Fruit fly (Drosophila melanogaster): ENCODE data around the gene eIF4E7.

Gene eIF4E7

DNA sequence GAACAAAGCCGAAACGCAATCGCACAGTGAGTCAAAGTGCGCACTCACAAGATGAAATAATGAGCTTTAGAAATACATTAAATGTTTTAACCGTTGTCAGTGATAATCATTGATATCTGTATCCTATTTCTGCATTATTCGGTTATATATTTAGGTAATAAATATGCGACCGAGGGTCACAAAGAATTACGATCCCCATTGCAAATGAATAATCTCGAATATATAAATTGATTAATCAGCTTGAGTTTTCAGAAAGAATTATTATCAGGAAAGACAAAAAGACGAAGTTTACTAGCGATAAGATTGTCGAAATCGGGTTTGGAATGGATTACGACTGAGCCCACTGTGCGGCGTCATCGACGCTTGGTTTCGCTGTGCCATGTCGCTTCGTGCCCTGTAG lies 8.8 kb upstream of the eIF4E7 start:
- TF ChIP-seq CG8478 (optimal IDR thresholded peaks at IDR 0.05): no peak
- TF ChIP-seq CTCF (optimal IDR thresholded peaks at IDR 0.05): no peak

DNA sequence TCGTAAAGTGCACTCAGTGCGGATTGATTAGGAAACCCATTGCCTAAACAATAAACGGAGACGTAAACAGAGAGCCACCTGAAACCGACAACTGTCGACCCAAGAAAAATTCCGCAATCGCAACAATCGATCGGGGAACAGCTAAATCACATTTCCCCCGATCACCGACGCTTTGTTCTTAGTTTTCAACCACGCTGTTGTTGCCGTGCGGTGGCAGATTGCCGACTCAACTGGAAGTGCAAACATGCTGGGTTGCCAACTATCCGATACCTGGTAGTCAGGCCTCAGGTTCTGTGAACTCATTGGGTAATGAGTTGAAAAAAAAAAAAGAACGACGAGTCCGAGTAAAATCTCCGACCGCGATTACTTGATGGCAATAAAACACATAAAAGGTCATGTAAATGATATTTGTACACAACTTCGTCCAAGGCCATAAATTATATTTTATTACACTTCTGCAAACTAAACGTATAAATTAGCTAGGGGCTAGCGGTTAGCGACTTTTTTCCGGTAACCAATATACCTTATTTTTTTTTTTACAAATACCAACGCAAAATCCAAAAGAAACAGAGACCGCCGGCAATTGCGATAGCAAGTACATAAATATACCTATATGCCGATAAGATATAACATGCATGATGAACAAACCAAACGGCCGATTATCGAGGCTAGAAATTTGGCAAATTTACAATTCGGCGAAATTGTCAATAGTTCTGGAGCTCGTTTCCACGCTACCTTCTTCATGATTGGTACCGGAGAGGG lies 8.1 kb upstream of the eIF4E7 start, which contains the start of gene CG11378:
TSS of gene CG11378 (plus strand) at position 712 of the 762 bp plus-strand sequence.
- TF ChIP-seq CTCF (optimal IDR thresholded peaks at IDR 0.05) (no peak), CG8478 (optimal IDR thresholded peaks at IDR 0.05) (no peak)

DNA sequence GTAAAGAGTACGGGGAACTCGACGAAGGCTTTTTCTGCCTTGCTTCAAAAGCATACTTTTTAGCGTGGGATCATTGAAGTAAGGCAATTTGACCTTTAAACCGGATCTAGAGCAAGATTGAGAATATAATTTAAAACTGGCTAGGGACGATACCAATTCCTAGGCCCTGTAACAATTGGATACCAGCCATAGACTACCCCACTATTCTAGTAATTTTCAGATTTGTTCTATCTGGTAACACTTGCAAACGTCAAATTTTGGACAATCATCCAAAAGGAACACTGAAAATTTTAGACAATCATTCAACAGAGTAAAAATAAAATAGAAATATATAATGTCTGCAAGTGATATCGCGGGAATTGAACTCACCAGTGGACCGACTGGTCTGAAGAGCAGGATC lies 16.8 kb downstream of the eIF4E7 start, which contains the start of gene CG14628:
TSS of gene CG14628 (plus strand) at position 301 of the 400 bp plus-strand sequence.
- no peak for TF ChIP-seq CG8478 (optimal IDR thresholded peaks at IDR 0.05)
- no peak for TF ChIP-seq CTCF (optimal IDR thresholded peaks at IDR 0.05)

DNA sequence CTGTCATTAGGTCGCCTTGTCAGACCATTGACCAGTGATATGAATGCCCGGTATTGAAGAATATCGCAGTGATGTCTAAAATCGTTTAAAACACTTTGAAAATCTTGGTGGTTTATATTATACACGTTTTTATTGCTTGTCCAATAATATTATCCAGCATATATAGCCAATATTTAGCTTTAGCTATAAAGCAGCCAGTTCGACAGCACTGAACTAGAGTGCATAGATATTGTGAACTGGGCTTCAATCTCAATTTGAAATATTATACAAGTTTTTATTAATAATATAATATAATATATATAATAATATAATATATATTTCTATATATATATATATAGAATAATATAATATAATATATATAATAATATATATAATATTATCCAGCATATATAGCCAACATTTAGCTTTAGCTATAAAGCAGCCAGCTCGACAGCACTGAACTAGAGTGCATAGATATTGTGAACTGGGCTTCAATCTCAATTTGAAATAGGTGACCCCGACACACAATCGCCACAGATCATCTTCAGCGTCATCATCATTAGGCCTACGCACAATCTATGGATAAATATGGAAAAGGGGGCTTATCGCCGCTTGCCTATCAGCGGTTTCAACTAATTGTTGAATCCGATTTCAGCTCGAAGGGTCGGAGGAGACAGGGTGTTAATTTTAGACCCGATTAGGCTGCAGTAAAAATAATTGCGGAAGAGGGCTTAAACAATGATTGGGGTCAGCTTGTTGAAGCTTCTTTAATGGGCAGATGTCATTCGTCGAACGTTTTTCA lies 19.4 kb downstream of the eIF4E7 start:
- TF ChIP-seq CG8478 (optimal IDR thresholded peaks at IDR 0.05) (no peak), CTCF (optimal IDR thresholded peaks at IDR 0.05) (no peak)

DNA sequence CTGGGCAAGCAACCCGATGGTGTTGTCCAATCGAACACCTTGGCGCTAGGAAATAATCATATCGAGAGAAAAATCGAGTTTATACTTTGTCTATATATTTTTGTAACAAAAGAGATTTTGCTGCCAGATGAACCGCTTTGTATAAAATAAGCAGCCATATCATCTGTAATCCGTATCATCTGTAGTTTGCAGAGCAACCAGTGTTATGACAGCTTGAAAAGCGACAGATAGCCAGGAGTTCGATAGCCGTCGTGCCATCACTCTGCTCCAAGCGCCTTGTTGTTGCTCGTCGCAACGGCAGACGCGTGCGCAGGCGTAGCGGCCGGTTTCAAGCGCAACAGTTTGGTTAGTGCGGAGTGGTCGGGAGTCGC lies 27.2 kb downstream of the eIF4E7 start:
- TF ChIP-seq CTCF (optimal IDR thresholded peaks at IDR 0.05) (no peak), CG8478 (optimal IDR thresholded peaks at IDR 0.05) (no peak)

DNA sequence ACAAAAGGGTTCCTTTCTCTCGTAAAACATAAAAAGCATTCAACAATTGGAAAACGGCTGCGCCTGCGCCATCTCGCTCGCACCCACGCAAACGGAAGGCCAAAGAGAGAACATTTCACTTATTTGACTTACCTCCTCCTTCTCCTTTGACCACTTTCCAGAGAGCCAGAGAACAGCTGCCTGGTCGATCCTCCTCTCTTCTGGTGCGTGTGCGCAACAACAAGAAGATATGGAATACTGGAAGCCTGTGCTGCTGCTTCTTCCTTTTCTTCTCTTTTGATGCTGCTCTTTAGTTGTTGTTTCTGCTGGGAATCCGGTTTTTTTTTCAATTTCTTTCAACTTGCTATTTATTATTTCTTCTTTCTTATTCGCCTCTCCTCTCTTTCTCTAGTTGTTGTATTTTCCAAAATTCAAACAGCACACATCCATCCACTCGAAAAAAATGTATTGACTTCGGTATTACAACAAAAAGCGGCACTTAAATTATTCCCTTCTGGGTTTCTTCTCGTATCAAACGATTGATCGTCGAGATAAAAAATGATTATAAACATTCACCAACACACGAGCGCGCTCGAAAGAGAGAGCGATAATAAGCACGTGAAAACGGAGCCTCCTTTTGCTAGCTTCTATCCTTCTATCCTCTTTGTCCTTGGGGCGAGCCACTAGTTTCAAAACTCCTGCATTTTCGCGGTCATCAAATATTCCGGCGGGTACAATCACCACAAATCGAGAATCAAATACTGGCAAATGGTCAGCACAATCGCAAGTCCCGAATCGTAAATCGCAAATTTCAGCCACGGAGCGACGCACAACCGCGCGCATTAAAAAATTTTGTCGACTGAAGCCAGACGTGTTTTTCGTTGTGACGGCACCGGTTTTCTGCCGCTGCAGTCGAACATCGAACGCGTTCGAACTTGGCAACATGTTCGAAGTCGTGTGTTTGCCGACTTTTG lies 27.9 kb downstream of the eIF4E7 start, which contains the start of gene CG3655:
TSS of gene CG3655 (minus strand) at position 844 of the 953 bp plus-strand sequence.
- TF ChIP-seq CTCF (optimal IDR thresholded peaks at IDR 0.05) (no peak), CG8478 (optimal IDR thresholded peaks at IDR 0.05) (no peak)

DNA sequence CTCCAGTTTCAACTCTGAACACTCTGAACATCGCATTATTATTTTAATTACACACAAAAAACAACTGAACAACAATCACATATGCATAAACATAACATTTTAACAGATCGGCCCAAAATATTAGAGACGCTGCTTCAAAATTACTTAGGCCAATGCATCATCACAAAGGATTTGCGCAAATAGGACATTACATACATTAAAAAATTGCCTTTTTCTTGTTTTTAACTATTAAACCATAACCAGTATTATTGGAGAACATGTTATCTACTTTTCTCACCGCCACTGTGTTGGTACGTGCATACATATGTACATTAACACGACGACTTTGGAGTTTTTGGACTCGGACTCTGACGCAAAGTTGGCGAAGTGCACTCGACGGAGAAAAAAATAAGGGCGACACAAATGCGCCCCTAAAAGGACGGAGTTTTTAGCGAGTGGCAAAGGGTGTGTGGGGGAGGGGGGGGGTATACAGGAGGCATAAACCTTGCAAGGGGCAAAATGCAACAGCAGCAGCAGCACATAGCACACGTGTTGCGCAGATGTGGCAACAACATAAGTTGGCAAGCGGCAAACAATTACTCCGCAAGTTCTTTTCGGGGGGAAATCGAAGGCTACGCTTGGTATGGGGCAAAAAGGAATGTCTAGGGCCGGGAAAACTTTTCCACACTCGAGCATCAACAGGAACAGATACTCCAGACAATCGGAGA lies 32.5 kb downstream of the eIF4E7 start:
- no peak for TF ChIP-seq CTCF (optimal IDR thresholded peaks at IDR 0.05)
- no peak for TF ChIP-seq CG8478 (optimal IDR thresholded peaks at IDR 0.05)

DNA sequence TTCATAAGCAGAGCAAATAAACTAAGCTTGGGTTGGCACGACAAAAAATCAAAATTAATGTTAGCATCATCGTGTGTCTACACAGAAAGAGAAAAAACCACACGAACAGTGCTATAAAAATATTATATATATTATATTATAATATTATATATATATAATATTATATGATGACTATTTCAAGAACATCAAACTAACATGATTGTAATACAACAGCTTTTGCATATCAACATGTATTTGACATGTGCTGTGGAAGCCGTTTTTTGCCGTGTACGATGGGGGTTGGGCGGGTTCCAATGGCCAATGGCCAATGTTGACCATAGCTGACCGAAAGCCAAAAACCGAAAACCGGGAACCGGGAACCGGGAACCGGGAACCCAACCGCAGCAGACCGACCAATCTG lies 38.8 kb downstream of the eIF4E7 start:
- TF ChIP-seq CG8478 (optimal IDR thresholded peaks at IDR 0.05) (no peak), CTCF (optimal IDR thresholded peaks at IDR 0.05) (no peak)

DNA sequence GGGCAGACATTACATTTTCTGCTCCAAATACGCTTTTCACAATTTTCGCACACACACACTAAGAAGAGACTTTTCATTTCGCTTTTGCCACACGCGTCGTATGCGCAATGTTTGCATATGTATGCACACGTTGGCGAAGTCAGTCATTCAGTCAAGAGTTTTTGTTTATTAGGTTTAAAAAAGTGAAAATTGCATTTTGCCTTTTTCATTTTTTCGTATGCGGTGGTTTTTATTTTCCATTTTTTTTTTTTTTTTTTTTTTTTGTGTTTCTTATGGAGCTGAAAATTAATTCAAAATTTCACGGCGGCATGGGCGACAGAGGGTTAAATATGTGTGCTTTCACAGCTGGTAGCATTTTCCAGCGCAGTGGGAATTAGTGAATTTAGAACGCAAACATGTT lies 41.3 kb downstream of the eIF4E7 start:
- TF ChIP-seq CG8478 (optimal IDR thresholded peaks at IDR 0.05) (no peak), CTCF (optimal IDR thresholded peaks at IDR 0.05) (no peak)

DNA sequence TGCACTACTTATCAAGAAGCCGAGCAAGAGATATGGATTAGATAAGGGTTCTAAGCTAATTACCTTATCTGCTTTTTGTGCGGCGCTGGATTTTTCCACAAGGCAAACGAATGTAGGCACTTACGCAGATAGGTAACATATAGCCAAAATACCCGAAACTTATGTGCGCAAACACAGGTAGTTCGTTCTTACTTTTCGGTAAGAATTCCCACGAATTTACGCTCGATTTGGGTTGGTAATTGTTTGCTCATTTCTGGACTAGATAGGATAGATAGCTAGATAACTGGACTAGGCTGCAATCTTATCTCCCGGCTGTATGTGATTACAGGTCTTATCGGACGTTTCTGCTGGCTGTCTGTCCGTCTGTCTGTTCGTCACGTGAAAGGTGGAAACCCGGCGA lies 41.8 kb downstream of the eIF4E7 start:
- TF ChIP-seq CG8478 (optimal IDR thresholded peaks at IDR 0.05) (no peak), CTCF (optimal IDR thresholded peaks at IDR 0.05) (no peak)

DNA sequence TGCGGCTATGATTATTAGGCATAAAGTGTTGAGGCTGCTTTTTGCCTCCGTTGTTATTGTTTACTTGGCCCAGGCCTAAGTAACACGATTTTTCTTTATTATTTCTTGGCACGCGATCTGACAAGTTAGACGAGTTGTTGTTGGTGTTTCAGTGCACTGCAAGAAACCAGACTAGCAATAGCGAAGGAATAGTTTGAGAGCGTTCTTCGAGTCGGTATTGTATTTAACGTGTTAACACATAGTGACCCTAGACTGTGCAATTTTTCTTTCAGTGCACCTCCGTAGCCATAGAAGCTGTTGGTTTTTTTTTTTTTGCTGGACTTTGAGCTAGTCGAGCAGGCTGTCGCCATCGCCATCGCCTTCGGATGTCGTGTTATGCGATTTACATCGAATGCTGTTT lies 43.0 kb downstream of the eIF4E7 start:
- no peak for TF ChIP-seq CG8478 (optimal IDR thresholded peaks at IDR 0.05)
- TF ChIP-seq CTCF (optimal IDR thresholded peaks at IDR 0.05): no peak

DNA sequence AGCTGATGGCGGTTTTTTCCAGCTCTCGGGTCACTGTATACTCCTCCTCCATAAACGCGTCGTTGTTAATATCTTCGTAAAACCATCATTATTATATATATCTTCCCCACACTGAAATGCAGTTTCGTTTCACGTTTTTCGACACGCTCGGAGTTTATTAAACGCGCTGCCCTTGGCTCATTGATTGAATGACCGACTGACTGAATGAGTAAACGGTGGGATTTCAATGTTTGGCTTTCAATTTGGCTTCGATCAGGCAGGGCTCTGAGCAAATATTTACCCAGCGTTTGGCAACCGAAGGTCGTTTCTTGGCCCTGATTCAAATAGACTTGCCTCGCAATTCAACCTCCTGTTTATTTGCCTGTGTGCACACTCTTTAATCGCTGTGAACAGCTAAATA lies 52.0 kb downstream of the eIF4E7 start:
- TF ChIP-seq CTCF (optimal IDR thresholded peaks at IDR 0.05): no peak
- no peak for TF ChIP-seq CG8478 (optimal IDR thresholded peaks at IDR 0.05)

DNA sequence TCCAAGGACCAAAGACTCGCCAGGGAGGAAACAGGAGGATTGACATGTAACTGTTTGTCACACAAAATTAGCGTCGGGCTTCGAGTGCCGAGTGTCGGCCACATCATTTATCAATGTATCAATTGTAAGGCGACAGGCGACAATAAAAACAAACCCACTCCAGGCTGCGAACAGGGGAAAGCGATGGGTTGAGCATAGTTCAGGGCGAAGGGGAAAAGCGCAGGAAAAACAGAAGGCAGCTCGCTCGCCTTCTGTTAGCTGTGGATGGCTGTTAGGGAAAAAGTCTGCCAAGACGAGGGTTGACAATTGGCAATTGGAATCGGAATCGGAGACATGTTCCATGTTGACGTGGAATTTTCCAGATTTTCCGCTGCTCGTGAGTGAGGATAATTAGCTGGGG lies 52.9 kb downstream of the eIF4E7 start:
- TF ChIP-seq CG8478 (optimal IDR thresholded peaks at IDR 0.05): no peak
- no peak for TF ChIP-seq CTCF (optimal IDR thresholded peaks at IDR 0.05)
